Fruit fly (Drosophila melanogaster) whole organism, embryonic: ENCODE data around the gene eIF2Bepsilon.

Source experiments
- CG10431 ChIP-seq: fragments of 200-800 bp; sonication (Bioruptor generic); optimal IDR thresholded peaks from 3 replicates; lab custom pipeline; 2018; ENCODE audit warnings: missing biosample characterization, mild to moderate bottlenecking, missing genetic modification characterization
- CG11504 ChIP-seq: fragments of 200-800 bp; sonication (Bioruptor generic); optimal IDR thresholded peaks from 3 replicates; lab custom pipeline; 2019; ENCODE audit warnings: missing biosample characterization, mild to moderate bottlenecking, missing genetic modification characterization, moderate library complexity
- CG12219 ChIP-seq: fragments of 200-800 bp; sonication (Bioruptor generic); optimal IDR thresholded peaks from 3 replicates; lab custom pipeline; 2018; ENCODE audit warnings: missing biosample characterization, mild to moderate bottlenecking, missing genetic modification characterization
- CG12391 ChIP-seq: fragments of 200-800 bp; sonication (Bioruptor generic); optimal IDR thresholded peaks from 3 replicates; lab custom pipeline; 2018; ENCODE audit warnings: missing biosample characterization, mild to moderate bottlenecking, missing genetic modification characterization, moderate library complexity
- CG13775 ChIP-seq: fragments of 200-800 bp; sonication (Bioruptor generic); optimal IDR thresholded peaks from 3 replicates; lab custom pipeline; 2017; ENCODE audit warnings: missing biosample characterization, mild to moderate bottlenecking, missing genetic modification characterization
- CG13894 ChIP-seq: fragments of 200-800 bp; sonication (Bioruptor generic); optimal IDR thresholded peaks from 3 replicates; lab custom pipeline; 2018; ENCODE audit warnings: missing biosample characterization, mild to moderate bottlenecking, missing genetic modification characterization, moderate library complexity
- CG17328 ChIP-seq: fragments of 200-800 bp; sonication (Bioruptor generic); IDR thresholded peaks from 2 replicates; pipeline ENCODE4 v1.3.6; 2022; ENCODE audit warnings: missing biosample characterization, missing genetic modification characterization
- CG17359 ChIP-seq: fragments of 200-800 bp; sonication (Bioruptor generic); optimal IDR thresholded peaks from 3 replicates; lab custom pipeline; 2018; ENCODE audit warnings: missing biosample characterization, mild to moderate bottlenecking, missing genetic modification characterization, moderate library complexity
- CG17612 ChIP-seq: fragments of 200-800 bp; sonication (Bioruptor generic); IDR thresholded peaks from 2 replicates; pipeline ENCODE4 v1.3.6; 2022; ENCODE audit warnings: missing biosample characterization, missing genetic modification characterization
- CG31224 ChIP-seq: fragments of 200-800 bp; sonication (Bioruptor generic); IDR thresholded peaks from 2 replicates; pipeline ENCODE4 v1.3.6; 2022; ENCODE audit warnings: missing biosample characterization, missing genetic modification characterization
- CG3407 ChIP-seq: fragments of 200-800 bp; sonication (Bioruptor generic); optimal IDR thresholded peaks from 2 replicates; lab custom pipeline; 2018; ENCODE audit warnings: missing biosample characterization, mild to moderate bottlenecking, missing genetic modification characterization
- CG3838 ChIP-seq: fragments of 200-800 bp; sonication (Bioruptor generic); optimal IDR thresholded peaks from 3 replicates; lab custom pipeline; 2016; ENCODE audit warnings: missing biosample characterization, missing genetic modification characterization
- CG43689 ChIP-seq: fragments of 200-800 bp; sonication (Bioruptor generic); IDR thresholded peaks from 2 replicates; pipeline ENCODE4 v1.3.6; 2022; ENCODE audit warnings: missing biosample characterization, missing genetic modification characterization
- CG4404 ChIP-seq: fragments of 200-800 bp; sonication (Bioruptor generic); IDR thresholded peaks from 2 replicates; pipeline ENCODE4 v1.3.6; 2022; ENCODE audit warnings: missing biosample characterization, missing genetic modification characterization
- CG4617 ChIP-seq: fragments of 200-800 bp; sonication (Bioruptor generic); optimal IDR thresholded peaks from 3 replicates; lab custom pipeline; 2016; ENCODE audit warnings: missing biosample characterization, missing genetic modification characterization, borderline replicate concordance
- CG6654 ChIP-seq: fragments of 200-800 bp; sonication (Bioruptor generic); optimal IDR thresholded peaks from 2 replicates; lab custom pipeline; 2017; ENCODE audit warnings: missing biosample characterization, mild to moderate bottlenecking, missing genetic modification characterization
- CG9727 ChIP-seq: fragments of 200-800 bp; sonication (Bioruptor generic); optimal IDR thresholded peaks from 3 replicates; lab custom pipeline; 2017; ENCODE audit warnings: missing biosample characterization, mild to moderate bottlenecking, missing genetic modification characterization
- CG9876 ChIP-seq: fragments of 200-800 bp; sonication (Bioruptor generic); optimal IDR thresholded peaks from 2 replicates; lab custom pipeline; 2016; ENCODE audit warnings: missing biosample characterization, missing genetic modification characterization
- CG9932 ChIP-seq: fragments of 200-800 bp; sonication (Bioruptor generic); IDR thresholded peaks from 2 replicates; pipeline ENCODE4 v1.3.6; 2022; ENCODE audit warnings: missing biosample characterization, missing genetic modification characterization
- CoRest ChIP-seq: fragments of 200-800 bp; sonication (Bioruptor generic); optimal IDR thresholded peaks from 3 replicates; lab custom pipeline; 2018; ENCODE audit warnings: missing biosample characterization, mild to moderate bottlenecking, missing genetic modification characterization, moderate library complexity
- Dip3 ChIP-seq: fragments of 200-800 bp; sonication (Bioruptor generic); optimal IDR thresholded peaks from 3 replicates; lab custom pipeline; 2016; ENCODE audit warnings: missing biosample characterization, missing genetic modification characterization
- Fer1 ChIP-seq: fragments of 200-800 bp; sonication (Bioruptor generic); optimal IDR thresholded peaks from 2 replicates; lab custom pipeline; 2017; ENCODE audit warnings: missing biosample characterization, mild to moderate bottlenecking, missing genetic modification characterization
- HHEX ChIP-seq: fragments of 200-800 bp; sonication (Bioruptor generic); optimal IDR thresholded peaks from 3 replicates; lab custom pipeline; 2017; ENCODE audit warnings: missing biosample characterization, mild to moderate bottlenecking, missing genetic modification characterization, missing genetic modification reagents
- HmgZ ChIP-seq: fragments of 200-800 bp; sonication (Bioruptor generic); optimal IDR thresholded peaks from 2 replicates; lab custom pipeline; 2018; ENCODE audit warnings: missing biosample characterization, mild to moderate bottlenecking, missing genetic modification characterization
- Hmx ChIP-seq: fragments of 200-800 bp; sonication (Bioruptor generic); optimal IDR thresholded peaks from 2 replicates; lab custom pipeline; 2016; ENCODE audit warnings: missing biosample characterization, missing genetic modification characterization
- Hr3 ChIP-seq: fragments of 200-800 bp; sonication (Bioruptor generic); optimal IDR thresholded peaks from 3 replicates; lab custom pipeline; 2016; ENCODE audit warnings: missing biosample characterization, missing genetic modification characterization
- Neu2 ChIP-seq: fragments of 200-800 bp; sonication (Bioruptor generic); optimal IDR thresholded peaks from 3 replicates; lab custom pipeline; 2016; ENCODE audit warnings: missing biosample characterization, missing genetic modification characterization, borderline replicate concordance
- Poxn ChIP-seq: fragments of 200-800 bp; sonication (Bioruptor generic); IDR thresholded peaks from 2 replicates; pipeline ENCODE4 v1.3.6; 2022; ENCODE audit warnings: missing biosample characterization, missing genetic modification characterization
- Rfx ChIP-seq: fragments of 200-800 bp; sonication (Bioruptor generic); IDR thresholded peaks from 2 replicates; pipeline ENCODE4 v1.3.6; 2022; ENCODE audit warnings: missing biosample characterization, missing genetic modification characterization
- Scr ChIP-seq: fragments of 200-800 bp; sonication (Bioruptor generic); IDR thresholded peaks from 2 replicates; pipeline ENCODE4 v1.3.6; 2022; ENCODE audit warnings: missing biosample characterization, missing genetic modification characterization; ENCODE audit not compliant: partially characterized antibody
- Sry-β ChIP-seq: fragments of 200-800 bp; sonication (Bioruptor generic); optimal IDR thresholded peaks from 2 replicates; lab custom pipeline; 2018; ENCODE audit warnings: missing biosample characterization, mild to moderate bottlenecking, missing genetic modification characterization, moderate library complexity
- Stat92E ChIP-seq, 3 experiments: fragments of >200 bp in 2 of 3; fragments of 200-800 bp in 1 of 3; sonication (Bioruptor generic) in 1 of 3; optimal IDR thresholded peaks; 2 replicates each; lab custom pipeline; 2017 to 2019; ENCODE audit warnings: missing biosample characterization in 3 of 3, missing genetic modification characterization in 3 of 3, mild to moderate bottlenecking in 1 of 3, moderate library complexity in 1 of 3
- Taf1 ChIP-seq: fragments of 200-800 bp; sonication (Bioruptor generic); IDR thresholded peaks from 2 replicates; pipeline ENCODE4 v1.3.6; 2022; ENCODE audit warnings: missing biosample characterization, missing genetic modification characterization
- abd-A ChIP-seq: fragments of 200-800 bp; sonication (Bioruptor generic); optimal IDR thresholded peaks from 3 replicates; lab custom pipeline; 2019; ENCODE audit warnings: missing biosample characterization, mild to moderate bottlenecking, missing genetic modification characterization, moderate library complexity
- ac ChIP-seq: fragments of 200-800 bp; sonication (Bioruptor generic); optimal IDR thresholded peaks from 3 replicates; lab custom pipeline; 2017; ENCODE audit warnings: missing biosample characterization, mild to moderate bottlenecking, missing genetic modification characterization
- cato ChIP-seq: fragments of 200-800 bp; sonication (Bioruptor generic); optimal IDR thresholded peaks from 2 replicates; lab custom pipeline; 2016; ENCODE audit warnings: missing biosample characterization, missing genetic modification characterization, borderline replicate concordance
- dmrt11E ChIP-seq: fragments of 200-800 bp; sonication (Bioruptor generic); optimal IDR thresholded peaks from 3 replicates; lab custom pipeline; 2018; ENCODE audit warnings: missing biosample characterization, mild to moderate bottlenecking, missing genetic modification characterization, moderate library complexity
- ems ChIP-seq: fragments of 200-800 bp; sonication (Bioruptor generic); optimal IDR thresholded peaks from 3 replicates; lab custom pipeline; 2016; ENCODE audit warnings: missing biosample characterization, missing genetic modification characterization
- fd96Cb ChIP-seq: fragments of 200-800 bp; sonication (Bioruptor generic); optimal IDR thresholded peaks from 2 replicates; lab custom pipeline; 2018; ENCODE audit warnings: missing biosample characterization, mild to moderate bottlenecking, missing genetic modification characterization, moderate library complexity
- fru ChIP-seq: fragments of >200 bp; optimal IDR thresholded peaks from 2 replicates; lab custom pipeline; 2017
- gfzf ChIP-seq: fragments of 200-800 bp; sonication (Bioruptor generic); optimal IDR thresholded peaks from 2 replicates; lab custom pipeline; 2016; ENCODE audit warnings: missing biosample characterization, mild to moderate bottlenecking, missing genetic modification characterization, moderate library complexity
- ham ChIP-seq: fragments of 200-800 bp; sonication (Bioruptor generic); IDR thresholded peaks from 2 replicates; pipeline ENCODE4 v1.3.6; 2022; ENCODE audit warnings: missing biosample characterization, missing genetic modification characterization
- jumu ChIP-seq: fragments of 200-800 bp; sonication (Bioruptor generic); optimal IDR thresholded peaks from 3 replicates; lab custom pipeline; 2016; ENCODE audit warnings: missing biosample characterization, missing genetic modification characterization
- lab ChIP-seq: fragments of 200-800 bp; sonication (Bioruptor generic); optimal IDR thresholded peaks from 3 replicates; lab custom pipeline; 2017; ENCODE audit warnings: missing biosample characterization, missing genetic modification characterization, mild to moderate bottlenecking, moderate library complexity, missing genetic modification reagents
- prd ChIP-seq, 3 experiments: fragments of >200 bp in 2 of 3; fragments of 200-800 bp in 1 of 3; sonication (Bioruptor generic) in 1 of 3; optimal IDR thresholded peaks in 2 of 3; IDR thresholded peaks in 1 of 3; 2 replicates in 2 of 3; 3 replicates in 1 of 3; pipeline versions ENCODE4 v1.3.6 to Lab custom; 2017 to 2022; ENCODE audit warnings: missing biosample characterization in 1 of 3, missing genetic modification characterization in 1 of 3
- sug ChIP-seq: fragments of 200-800 bp; optimal IDR thresholded peaks from 2 replicates; lab custom pipeline; 2019; ENCODE audit warnings: missing biosample characterization, mild to moderate bottlenecking, missing genetic modification characterization, moderate library complexity
- tgo ChIP-seq: fragments of 200-800 bp; sonication (Bioruptor generic); IDR thresholded peaks from 3 replicates; pipeline ENCODE4 v1.3.6; 2022; ENCODE audit warnings: missing biosample characterization, missing genetic modification characterization
- tll ChIP-seq, 2 experiments: fragments of 200-800 bp in 1 of 2; fragments of >200 bp in 1 of 2; sonication (Bioruptor generic) in 1 of 2; optimal IDR thresholded peaks; 2 replicates each; lab custom pipeline; 2017 to 2019; ENCODE audit warnings: missing biosample characterization in 2 of 2, missing genetic modification characterization in 2 of 2, mild to moderate bottlenecking in 1 of 2, moderate library complexity in 1 of 2
- twi ChIP-seq: fragments of 200-800 bp; optimal IDR thresholded peaks from 2 replicates; lab custom pipeline; 2019; ENCODE audit warnings: missing biosample characterization, mild to moderate bottlenecking, missing genetic modification characterization, moderate library complexity

eIF2Bepsilon gene

dm6 chrX:1907727-1908264 is 14.9 kb downstream of the eIF2Bepsilon start, which contains the start of gene mip130 (continued):
- peak; percentile 55 for TF ChIP-seq CG17359
- TF ChIP-seq CG3407 (GFP tag; lab: Kevin White, UChicago), result no peak
- no peak for TF ChIP-seq Taf1
- peak; percentile 50 for TF ChIP-seq HHEX (GFP tag; lab: Kevin White, UChicago)
- peak; percentile 8; the same call in 1 of the 2 replicates for TF ChIP-seq CG4404 (GFP tag; lab: Robert Waterston, UW)
- no peak for TF ChIP-seq tll (GFP tag; optimal IDR thresholded peaks at IDR 0.05; lab: Kevin White, UChicago)
- peak; percentile 30 for TF ChIP-seq fd96Cb (tag; lab: Kevin White, UChicago)
- TF ChIP-seq Neu2, result no peak
- peak; percentile 23 for TF ChIP-seq gfzf
- no peak for TF ChIP-seq abd-A
- TF ChIP-seq Scr (GFP tag; lab: Robert Waterston, UW), result peak; percentile 78
- TF ChIP-seq CG13775 (GFP tag; lab: Kevin White, UChicago), result peak; percentile 31
- no peak for TF ChIP-seq CG13894
- peak; percentile 34 for TF ChIP-seq dmrt11E (tag; lab: Kevin White, UChicago)
- peak; percentile 38 for TF ChIP-seq Rfx (GFP tag; lab: Robert Waterston, UW)
- peak; percentile 64 for TF ChIP-seq CoRest (tag; lab: Kevin White, UChicago)
- peak; percentile 63 for TF ChIP-seq Fer1 (GFP tag; lab: Kevin White, UChicago)
- TF ChIP-seq Stat92E (GFP tag; optimal IDR thresholded peaks at IDR 0.05; lab: Kevin White, UChicago), result no peak
- no peak for TF ChIP-seq CG3838
- no peak for TF ChIP-seq Poxn
- TF ChIP-seq Hr3 (GFP tag; lab: Kevin White, UChicago), result peak; percentile 52
- no peak for TF ChIP-seq fru (lab: Kevin White, UChicago)
- no peak for TF ChIP-seq CG17328 (GFP tag; lab: Robert Waterston, UW)
- peak; percentile 65 for TF ChIP-seq CG12391 (tag; lab: Kevin White, UChicago)
- peak; percentile 52 for TF ChIP-seq CG9727 (GFP tag; lab: Kevin White, UChicago)
- TF ChIP-seq Sry-β (GFP tag; lab: Kevin White, UChicago), result no peak
- TF ChIP-seq CG4617 (GFP tag; lab: Kevin White, UChicago), result peak; percentile 46
- TF ChIP-seq CG11504, result no peak
- no peak for TF ChIP-seq CG43689
- TF ChIP-seq ems (GFP tag; lab: Kevin White, UChicago), result peak; percentile 25
- no peak for TF ChIP-seq ac (GFP tag; lab: Kevin White, UChicago)
- no peak for TF ChIP-seq CG6654
- TF ChIP-seq tgo (GFP tag; lab: Robert Waterston, UW), result peak; percentile 36; the same call in 1 of the 3 replicates
- no peak for TF ChIP-seq cato
- peak; percentile 12 for TF ChIP-seq CG10431 (GFP tag; lab: Kevin White, UChicago)
- peak; percentile 61 for TF ChIP-seq jumu
- TF ChIP-seq ham, result no peak
- peak; percentile 31 for TF ChIP-seq HmgZ (tag; lab: Kevin White, UChicago)
- no peak for TF ChIP-seq prd (optimal IDR thresholded peaks at IDR 0.05; lab: Kevin White, UChicago)
- peak; percentile 40; the same call in 1 of the 3 replicates for TF ChIP-seq prd (GFP tag; IDR thresholded peaks at IDR 0.05; lab: Robert Waterston, UW)
- no peak for TF ChIP-seq CG9876 (GFP tag; lab: Kevin White, UChicago)
- peak; percentile 49 for TF ChIP-seq sug (tag; lab: Kevin White, UChicago)
- peak; percentile 66 for TF ChIP-seq lab (GFP tag; lab: Kevin White, UChicago)
- no peak for TF ChIP-seq CG17612 (GFP tag; lab: Robert Waterston, UW)
- peak; percentile 41 for TF ChIP-seq CG12219 (GFP tag; lab: Kevin White, UChicago)
- TF ChIP-seq CG9932, result peak; percentile 72
- peak; percentile 66 for TF ChIP-seq Dip3
- no peak for TF ChIP-seq CG31224 (GFP tag; lab: Robert Waterston, UW)
- peak; percentile 4 for TF ChIP-seq twi (tag; lab: Kevin White, UChicago)
- TF ChIP-seq Hmx (GFP tag; lab: Kevin White, UChicago), result no peak
